Fruit fly (Drosophila melanogaster): ENCODE measurements around the gene Cad87A.

Gene Cad87A

dm6 chr3R:11851939-11852338 lies 97.0 kb downstream of the Cad87A start (continued):
- TF ChIP-seq CG2889 (GFP tag; IDR thresholded peaks at IDR 0.05) (no peak), grau (tag; optimal IDR thresholded peaks at IDR 0.05) (peak; percentile 71), Ssrp (tag; optimal IDR thresholded peaks at IDR 0.05) (peak; percentile 76), CG18011 (GFP tag; optimal IDR thresholded peaks at IDR 0.05) (no peak), CG1233 (GFP tag; optimal IDR thresholded peaks at IDR 0.05) (no peak), tgo (GFP tag; IDR thresholded peaks at IDR 0.05) (peak; percentile 41; the same call in 2 of the 3 replicates), CG13894 (tag; optimal IDR thresholded peaks at IDR 0.05) (no peak), usp (GFP tag; optimal IDR thresholded peaks at IDR 0.05) (no peak), Nf-YB (GFP tag; optimal IDR thresholded peaks at IDR 0.05) (peak; percentile 39), CG17612 (GFP tag; IDR thresholded peaks at IDR 0.05) (no peak), MBD-R2 (GFP tag; IDR thresholded peaks at IDR 0.05) (no peak), CG30403 (GFP tag; optimal IDR thresholded peaks at IDR 0.05) (peak; percentile 11), Six4 (GFP tag; optimal IDR thresholded peaks at IDR 0.05) (peak; percentile 3), bsh (GFP tag; optimal IDR thresholded peaks at IDR 0.05) (peak in 1 of 2 experiments; percentile 92), D (optimal IDR thresholded peaks at IDR 0.05) (no peak), D (GFP tag; optimal IDR thresholded peaks at IDR 0.05) (peak; percentile 58), CG7987 (GFP tag; optimal IDR thresholded peaks at IDR 0.05) (no peak), sima (GFP tag; optimal IDR thresholded peaks at IDR 0.05) (no peak), CG10267 (tag; optimal IDR thresholded peaks at IDR 0.05) (peak; percentile 51), CG6272 (GFP tag; IDR thresholded peaks at IDR 0.05) (no peak), CG2202 (tag; optimal IDR thresholded peaks at IDR 0.05) (peak; percentile 64), CG30431 (GFP tag; optimal IDR thresholded peaks at IDR 0.05) (no peak), CG10979 (tag; optimal IDR thresholded peaks at IDR 0.05) (peak; percentile 84), ac (GFP tag; optimal IDR thresholded peaks at IDR 0.05) (no peak), CG15011 (GFP tag; optimal IDR thresholded peaks at IDR 0.05) (no peak), CG6765 (GFP tag; optimal IDR thresholded peaks at IDR 0.05) (no peak), gsb (GFP tag; IDR thresholded peaks at IDR 0.05) (no peak), hb (GFP tag; IDR thresholded peaks at IDR 0.05; ENCODE audit: partially characterized antibody) (no peak), vnd (GFP tag; IDR thresholded peaks at IDR 0.05; ENCODE audit: partially characterized antibody) (no peak), CG17912 (GFP tag; optimal IDR thresholded peaks at IDR 0.05) (no peak), Awh (GFP tag; IDR thresholded peaks at IDR 0.05) (peak; percentile 51; the same call in 1 of the 2 replicates), Hey (tag; optimal IDR thresholded peaks at IDR 0.05) (no peak), Atf6 (GFP tag; IDR thresholded peaks at IDR 0.05) (no peak), lilli (GFP tag; optimal IDR thresholded peaks at IDR 0.05) (no peak), CG11504 (tag; optimal IDR thresholded peaks at IDR 0.05) (peak; percentile 73), Taf1 (GFP tag; IDR thresholded peaks at IDR 0.05) (no peak), ash1 (GFP tag; optimal IDR thresholded peaks at IDR 0.05) (no peak), CG14860 (GFP tag; IDR thresholded peaks at IDR 0.05; ENCODE audit: partially characterized antibody) (no peak), inv (GFP tag; IDR thresholded peaks at IDR 0.05; ENCODE audit: partially characterized antibody) (no peak), CG16815 (GFP tag; optimal IDR thresholded peaks at IDR 0.05) (no peak), CG8290 (GFP tag; optimal IDR thresholded peaks at IDR 0.05) (no peak), CG8290 (tag; optimal IDR thresholded peaks at IDR 0.05) (no peak), corto (GFP tag; optimal IDR thresholded peaks at IDR 0.05) (no peak), CG7271 (tag; optimal IDR thresholded peaks at IDR 0.05) (no peak), tin (GFP tag; optimal IDR thresholded peaks at IDR 0.05) (peak; percentile 11), chn (GFP tag; optimal IDR thresholded peaks at IDR 0.05) (no peak), odd (GFP tag; optimal IDR thresholded peaks at IDR 0.05) (peak; percentile 6), Doc3 (GFP tag; IDR thresholded peaks at IDR 0.05; ENCODE audit: partially characterized antibody) (no peak), tap (tag; optimal IDR thresholded peaks at IDR 0.05) (peak; percentile 68), CG3726 (GFP tag; IDR thresholded peaks at IDR 0.05) (no peak), CG15479 (GFP tag; optimal IDR thresholded peaks at IDR 0.05) (no peak)

Measured in whole organism, embryonic.